Worm (Caenorhabditis elegans) whole organism, L3 larva: ENCODE results near the gene srh-173.

ENCODE experiments used
- ZK546.5 ChIP-seq: sonication (generic microtip); optimal IDR thresholded peaks from 2 replicates; lab custom pipeline; 2017; ENCODE audit warnings: missing biosample characterization, missing genetic modification characterization
- ama-1 ChIP-seq: fragments of 150-350 bp; optimal IDR thresholded peaks from 2 replicates; lab custom pipeline; 2018
- ceh-16 ChIP-seq: sonication (generic microtip); optimal IDR thresholded peaks from 2 replicates; lab custom pipeline; 2017; ENCODE audit warnings: missing biosample characterization, missing genetic modification characterization
- ceh-28 ChIP-seq: fragments of 150-350 bp; optimal IDR thresholded peaks from 2 replicates; lab custom pipeline; 2014; ENCODE audit warnings: missing biosample characterization, missing genetic modification reagents, missing genetic modification characterization
- ceh-82 ChIP-seq: fragments of 150-350 bp; optimal IDR thresholded peaks from 2 replicates; lab custom pipeline; 2014; ENCODE audit warnings: missing biosample characterization, missing genetic modification characterization
- ceh-9 ChIP-seq: sonication (generic microtip); optimal IDR thresholded peaks from 2 replicates; lab custom pipeline; 2018; ENCODE audit warnings: missing biosample characterization, missing genetic modification characterization
- daf-12 ChIP-seq: fragments of 150-350 bp; optimal IDR thresholded peaks from 2 replicates; lab custom pipeline; 2014; ENCODE audit warnings: missing biosample characterization, missing genetic modification reagents, missing genetic modification characterization
- egl-27 ChIP-seq: sonication (generic microtip); optimal IDR thresholded peaks from 4 replicates; lab custom pipeline; 2017; ENCODE audit warnings: missing biosample characterization, missing genetic modification reagents, missing genetic modification characterization
- elt-2 ChIP-seq: sonication (generic microtip); optimal IDR thresholded peaks from 2 replicates; lab custom pipeline; 2016; ENCODE audit warnings: missing genetic modification reagents, mild to moderate bottlenecking, missing genetic modification characterization, missing compliant biosample characterization
- eor-1 ChIP-seq, 2 experiments: fragments of 150-350 bp; optimal IDR thresholded peaks; 2 replicates each; lab custom pipeline; 2014 to 2018; ENCODE audit warnings: missing biosample characterization in 2 of 2, missing genetic modification characterization in 2 of 2
- fkh-10 ChIP-seq: sonication (generic microtip); optimal IDR thresholded peaks from 2 replicates; lab custom pipeline; 2017; ENCODE audit warnings: missing biosample characterization, missing genetic modification reagents, missing genetic modification characterization
- lin-15B ChIP-seq: fragments of 150-350 bp; optimal IDR thresholded peaks from 2 replicates; lab custom pipeline; 2014; ENCODE audit warnings: missing biosample characterization, missing genetic modification characterization
- nhr-25 ChIP-seq: sonication (generic microtip); optimal IDR thresholded peaks from 2 replicates; lab custom pipeline; 2017; ENCODE audit warnings: missing biosample characterization, missing genetic modification characterization
- nhr-76 ChIP-seq: fragments of 150-350 bp; sonication (generic microtip); optimal IDR thresholded peaks from 5 replicates; lab custom pipeline; 2014; ENCODE audit warnings: missing biosample characterization, missing genetic modification characterization
- pqm-1 ChIP-seq: fragments of 150-350 bp; optimal IDR thresholded peaks from 2 replicates; lab custom pipeline; 2017; ENCODE audit warnings: missing biosample characterization, missing genetic modification characterization, inconsistent platforms
- skn-1 ChIP-seq: fragments of 150-350 bp; optimal IDR thresholded peaks from 2 replicates; lab custom pipeline; 2014; ENCODE audit warnings: missing biosample characterization, missing genetic modification characterization
- zag-1 ChIP-seq: fragments of 150-350 bp; optimal IDR thresholded peaks from 2 replicates; lab custom pipeline; 2014; ENCODE audit warnings: missing biosample characterization, missing genetic modification characterization
- ztf-4 ChIP-seq: fragments of 150-350 bp; optimal IDR thresholded peaks from 2 replicates; lab custom pipeline; 2014; ENCODE audit warnings: missing biosample characterization, missing genetic modification characterization

The srh-173 gene

DNA sequence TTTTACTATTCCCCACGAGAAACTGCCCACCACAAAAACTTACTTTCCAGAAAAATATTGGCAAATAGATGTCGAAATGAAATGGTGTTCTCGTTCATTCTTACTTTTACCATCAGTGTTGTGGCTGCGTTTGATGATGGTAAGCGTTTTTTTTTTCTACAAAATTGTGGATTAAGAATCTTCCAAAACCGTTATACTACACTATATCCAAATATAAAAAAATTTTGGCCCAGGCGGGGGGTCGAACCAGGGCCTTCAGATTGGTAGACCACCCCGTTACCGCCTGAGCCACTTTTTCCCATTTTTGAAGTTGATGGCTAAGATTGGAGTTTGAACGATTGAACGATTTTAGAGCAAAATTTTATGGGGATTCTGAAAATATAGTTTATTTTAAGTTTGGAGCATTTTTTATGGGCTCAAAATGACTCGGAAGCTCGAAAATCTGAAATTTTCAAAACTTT is 49.9 kb downstream of the srh-173 start, which contains the start of gene lgc-55:
lgc-55 (plus strand) TSS at position 51 of the 461 bp plus-strand sequence.
- no peak for TF ChIP-seq ama-1 (lab: Kevin White, UChicago)
- no peak for TF ChIP-seq eor-1 (tag; optimal IDR thresholded peaks at IDR 0.05; lab: Kevin White, UChicago)
- no peak for TF ChIP-seq egl-27 (tag; lab: Kevin White, UChicago)
- TF ChIP-seq ceh-9 = no peak
- no peak for TF ChIP-seq elt-2 (tag; lab: Kevin White, UChicago)
- TF ChIP-seq nhr-76 = no peak
- no peak for TF ChIP-seq skn-1 (tag; lab: Kevin White, UChicago)
- no peak for TF ChIP-seq ZK546.5
- no peak for TF ChIP-seq ceh-16 (tag; lab: Kevin White, UChicago)
- TF ChIP-seq zag-1 = no peak
- TF ChIP-seq pqm-1 = no peak
- no peak for TF ChIP-seq ceh-28 (tag; lab: Kevin White, UChicago)
- TF ChIP-seq ztf-4 (tag; lab: Kevin White, UChicago) = no peak
- TF ChIP-seq daf-12 (tag; lab: Kevin White, UChicago) = no peak
- no peak for TF ChIP-seq ceh-82 (tag; lab: Kevin White, UChicago)
- no peak for TF ChIP-seq nhr-25 (tag; lab: Kevin White, UChicago)
- TF ChIP-seq fkh-10 (GFP tag; lab: Kevin White, UChicago) = no peak
- TF ChIP-seq lin-15B (tag; lab: Kevin White, UChicago) = no peak
